Fruit fly (Drosophila melanogaster) whole organism, embryonic: Measurements from ENCODE around the gene CG18596.

ENCODE experiments used
- Blimp-1 ChIP-seq: fragments of 200-800 bp; sonication (Bioruptor generic); optimal IDR thresholded peaks from 3 replicates; lab custom pipeline; 2018; ENCODE audit warnings: missing biosample characterization, missing genetic modification characterization, mild to moderate bottlenecking, moderate library complexity, missing genetic modification reagents
- CG10366 ChIP-seq: fragments of 200-800 bp; sonication (Bioruptor generic); IDR thresholded peaks from 2 replicates; pipeline ENCODE4 v1.3.6; 2022; ENCODE audit warnings: missing biosample characterization, missing genetic modification characterization
- CG11093 ChIP-seq: fragments of 200-800 bp; sonication (Bioruptor generic); IDR thresholded peaks from 3 replicates; pipeline ENCODE4 v1.3.6; 2022; ENCODE audit warnings: missing biosample characterization, missing genetic modification characterization
- CG11695 ChIP-seq: fragments of 200-800 bp; sonication (Bioruptor generic); IDR thresholded peaks from 3 replicates; pipeline ENCODE4 v1.3.6; 2022; ENCODE audit warnings: missing biosample characterization, missing genetic modification characterization
- CG13775 ChIP-seq: fragments of 200-800 bp; sonication (Bioruptor generic); optimal IDR thresholded peaks from 3 replicates; lab custom pipeline; 2017; ENCODE audit warnings: missing biosample characterization, mild to moderate bottlenecking, missing genetic modification characterization
- CG18262 ChIP-seq: fragments of 200-800 bp; optimal IDR thresholded peaks from 3 replicates; lab custom pipeline; 2019; ENCODE audit warnings: missing biosample characterization, mild to moderate bottlenecking, missing genetic modification characterization, moderate library complexity
- CG18619 ChIP-seq: fragments of 200-800 bp; sonication (Bioruptor generic); optimal IDR thresholded peaks from 3 replicates; lab custom pipeline; 2017; ENCODE audit warnings: missing biosample characterization, mild to moderate bottlenecking, missing genetic modification characterization
- CG2120 ChIP-seq: fragments of 200-800 bp; sonication (Bioruptor generic); optimal IDR thresholded peaks from 3 replicates; lab custom pipeline; 2016; ENCODE audit warnings: missing biosample characterization, missing genetic modification characterization
- CG2678 ChIP-seq: fragments of 200-800 bp; sonication (Bioruptor generic); optimal IDR thresholded peaks from 3 replicates; lab custom pipeline; 2019; ENCODE audit warnings: missing biosample characterization, mild to moderate bottlenecking, missing genetic modification characterization, moderate library complexity
- CG2712 ChIP-seq: fragments of 200-800 bp; optimal IDR thresholded peaks from 3 replicates; lab custom pipeline; 2019; ENCODE audit warnings: missing biosample characterization, mild to moderate bottlenecking, missing genetic modification characterization, moderate library complexity
- CG30403 ChIP-seq: fragments of 200-800 bp; sonication (Bioruptor generic); optimal IDR thresholded peaks from 3 replicates; lab custom pipeline; 2016; ENCODE audit warnings: missing biosample characterization, missing genetic modification characterization
- CG4404 ChIP-seq: fragments of 200-800 bp; sonication (Bioruptor generic); IDR thresholded peaks from 2 replicates; pipeline ENCODE4 v1.3.6; 2022; ENCODE audit warnings: missing biosample characterization, missing genetic modification characterization
- CG5245 ChIP-seq: fragments of 200-800 bp; sonication (Bioruptor generic); optimal IDR thresholded peaks from 3 replicates; lab custom pipeline; 2016; ENCODE audit warnings: missing biosample characterization, missing genetic modification characterization
- CG6175 ChIP-seq: fragments of 200-800 bp; sonication (Bioruptor generic); IDR thresholded peaks from 3 replicates; pipeline ENCODE4 v1.3.6; 2022; ENCODE audit warnings: missing biosample characterization, missing genetic modification characterization
- CG8281 ChIP-seq: fragments of 200-800 bp; sonication (Bioruptor generic); optimal IDR thresholded peaks from 2 replicates; lab custom pipeline; 2018; ENCODE audit warnings: missing biosample characterization, mild to moderate bottlenecking, missing genetic modification characterization, moderate library complexity
- CrebB ChIP-seq: fragments of 200-800 bp; sonication (Bioruptor generic); optimal IDR thresholded peaks from 3 replicates; lab custom pipeline; 2018; ENCODE audit warnings: missing biosample characterization, mild to moderate bottlenecking, missing genetic modification characterization
- Dad ChIP-seq: fragments of 200-800 bp; sonication (Bioruptor generic); optimal IDR thresholded peaks from 3 replicates; lab custom pipeline; 2016; ENCODE audit warnings: missing biosample characterization, missing genetic modification characterization
- Doc2 ChIP-seq: fragments of 200-800 bp; sonication (Bioruptor generic); IDR thresholded peaks from 2 replicates; pipeline ENCODE4 v1.3.6; 2022; ENCODE audit warnings: missing biosample characterization, missing genetic modification characterization
- Eip74EF ChIP-seq, 2 experiments: fragments of 200-800 bp in 1 of 2; fragments of >200 bp in 1 of 2; sonication (Bioruptor generic) in 1 of 2; optimal IDR thresholded peaks; 2 replicates each; lab custom pipeline; 2017 to 2019; ENCODE audit warnings: missing biosample characterization in 2 of 2, missing genetic modification characterization in 2 of 2, mild to moderate bottlenecking in 1 of 2, moderate library complexity in 1 of 2
- HLH54F ChIP-seq: fragments of 200-800 bp; sonication (Bioruptor generic); optimal IDR thresholded peaks from 3 replicates; lab custom pipeline; 2016; ENCODE audit warnings: missing biosample characterization, missing genetic modification characterization
- HmgZ ChIP-seq: fragments of 200-800 bp; sonication (Bioruptor generic); optimal IDR thresholded peaks from 2 replicates; lab custom pipeline; 2018; ENCODE audit warnings: missing biosample characterization, mild to moderate bottlenecking, missing genetic modification characterization
- Max ChIP-seq: fragments of 200-800 bp; sonication (Bioruptor generic); optimal IDR thresholded peaks from 2 replicates; lab custom pipeline; 2016; ENCODE audit warnings: missing biosample characterization, mild to moderate bottlenecking, missing genetic modification characterization
- Neu2 ChIP-seq: fragments of 200-800 bp; sonication (Bioruptor generic); optimal IDR thresholded peaks from 3 replicates; lab custom pipeline; 2016; ENCODE audit warnings: missing biosample characterization, missing genetic modification characterization, borderline replicate concordance
- Nf-YA ChIP-seq: fragments of 200-800 bp; sonication (Bioruptor generic); IDR thresholded peaks from 2 replicates; pipeline ENCODE4 v1.3.6; 2022; ENCODE audit warnings: missing biosample characterization, missing genetic modification characterization
- Optix ChIP-seq: fragments of 200-800 bp; sonication (Bioruptor generic); IDR thresholded peaks from 3 replicates; pipeline ENCODE4 v1.3.6; 2022; ENCODE audit warnings: missing biosample characterization, missing genetic modification characterization
- Pdp1 ChIP-seq, 2 experiments: fragments of 200-800 bp; sonication (Bioruptor generic); optimal IDR thresholded peaks; 3 replicates each; lab custom pipeline; 2016; ENCODE audit warnings: missing biosample characterization in 2 of 2, missing genetic modification characterization in 2 of 2, mild to moderate bottlenecking in 1 of 2, moderate library complexity in 1 of 2
- Rx ChIP-seq: fragments of 200-800 bp; sonication (Bioruptor generic); IDR thresholded peaks from 2 replicates; pipeline ENCODE4 v1.3.6; 2022; ENCODE audit warnings: missing biosample characterization, missing genetic modification characterization
- Stat92E ChIP-seq, 3 experiments: fragments of >200 bp in 2 of 3; fragments of 200-800 bp in 1 of 3; sonication (Bioruptor generic) in 1 of 3; optimal IDR thresholded peaks; 2 replicates each; lab custom pipeline; 2017 to 2019; ENCODE audit warnings: missing biosample characterization in 3 of 3, missing genetic modification characterization in 3 of 3, mild to moderate bottlenecking in 1 of 3, moderate library complexity in 1 of 3
- Taf1 ChIP-seq: fragments of 200-800 bp; sonication (Bioruptor generic); IDR thresholded peaks from 2 replicates; pipeline ENCODE4 v1.3.6; 2022; ENCODE audit warnings: missing biosample characterization, missing genetic modification characterization
- amos ChIP-seq: fragments of 200-800 bp; sonication (Bioruptor generic); IDR thresholded peaks from 2 replicates; pipeline ENCODE4 v1.3.6; 2022; ENCODE audit warnings: missing biosample characterization, missing genetic modification characterization; ENCODE audit not compliant: partially characterized antibody
- ase ChIP-seq: fragments of 200-800 bp; sonication (Bioruptor generic); IDR thresholded peaks from 3 replicates; pipeline ENCODE4 v1.3.6; 2022; ENCODE audit warnings: missing biosample characterization, missing genetic modification characterization
- az2 ChIP-seq: fragments of 200-800 bp; sonication (Bioruptor generic); optimal IDR thresholded peaks from 3 replicates; lab custom pipeline; 2016; ENCODE audit warnings: missing biosample characterization, missing genetic modification characterization
- bsh ChIP-seq, 2 experiments: fragments of 200-800 bp; sonication (Bioruptor generic); optimal IDR thresholded peaks; 2 replicates each; lab custom pipeline; 2017 to 2018; ENCODE audit warnings: mild to moderate bottlenecking in 2 of 2, missing biosample characterization in 2 of 2, missing genetic modification characterization in 2 of 2, moderate library complexity in 1 of 2
- crp ChIP-seq, 2 experiments: fragments of 200-800 bp; sonication (Bioruptor generic); optimal IDR thresholded peaks; 2 replicates in 1 of 2; 3 replicates in 1 of 2; lab custom pipeline; 2017; ENCODE audit warnings: missing biosample characterization in 2 of 2, missing genetic modification characterization in 2 of 2, mild to moderate bottlenecking in 1 of 2, moderate library complexity in 1 of 2
- dan ChIP-seq: fragments of 200-800 bp; sonication (Bioruptor generic); IDR thresholded peaks from 2 replicates; pipeline ENCODE4 v1.3.6; 2022; ENCODE audit warnings: missing biosample characterization, missing genetic modification characterization
- fd3F ChIP-seq: fragments of 200-800 bp; sonication (Bioruptor generic); optimal IDR thresholded peaks from 2 replicates; lab custom pipeline; 2018; ENCODE audit warnings: missing biosample characterization, mild to moderate bottlenecking, missing genetic modification characterization, moderate library complexity
- hbn ChIP-seq: fragments of 200-800 bp; sonication (Bioruptor generic); IDR thresholded peaks from 2 replicates; pipeline ENCODE4 v1.3.6; 2022; ENCODE audit warnings: missing biosample characterization, missing genetic modification characterization; ENCODE audit not compliant: partially characterized antibody
- ken ChIP-seq: fragments of 200-800 bp; sonication (Bioruptor generic); IDR thresholded peaks from 3 replicates; pipeline ENCODE4 v1.3.6; 2022; ENCODE audit warnings: missing biosample characterization, missing genetic modification characterization
- nom ChIP-seq: fragments of 200-800 bp; sonication (Bioruptor generic); optimal IDR thresholded peaks from 2 replicates; lab custom pipeline; 2017; ENCODE audit warnings: missing biosample characterization, missing genetic modification characterization, mild to moderate bottlenecking, moderate library complexity, missing genetic modification reagents
- pzg ChIP-seq: fragments of 200-800 bp; sonication (Bioruptor generic); optimal IDR thresholded peaks from 3 replicates; lab custom pipeline; 2018; ENCODE audit warnings: missing biosample characterization, mild to moderate bottlenecking, missing genetic modification characterization, moderate library complexity
- ranshi ChIP-seq: fragments of 200-800 bp; sonication (Bioruptor generic); IDR thresholded peaks from 2 replicates; pipeline ENCODE4 v1.3.6; 2022; ENCODE audit warnings: missing biosample characterization, missing genetic modification characterization
- rib ChIP-seq: fragments of 200-800 bp; sonication (Bioruptor generic); IDR thresholded peaks from 2 replicates; pipeline ENCODE4 v1.3.6; 2022; ENCODE audit warnings: missing biosample characterization, missing genetic modification characterization
- sna ChIP-seq: fragments of 200-800 bp; sonication (Bioruptor generic); IDR thresholded peaks from 2 replicates; pipeline ENCODE4 v1.3.6; 2022; ENCODE audit warnings: missing biosample characterization, missing genetic modification characterization; ENCODE audit not compliant: partially characterized antibody
- ssp ChIP-seq: fragments of 200-800 bp; sonication (Bioruptor generic); IDR thresholded peaks from 2 replicates; pipeline ENCODE4 v1.3.6; 2022; ENCODE audit warnings: missing biosample characterization, missing genetic modification characterization
- tup ChIP-seq: fragments of 200-800 bp; sonication (Bioruptor generic); optimal IDR thresholded peaks from 2 replicates; lab custom pipeline; 2016; ENCODE audit warnings: missing biosample characterization, mild to moderate bottlenecking, missing genetic modification characterization, moderate library complexity
- tx ChIP-seq: fragments of 200-800 bp; sonication (Bioruptor generic); optimal IDR thresholded peaks from 2 replicates; lab custom pipeline; 2016; ENCODE audit warnings: missing biosample characterization, missing genetic modification characterization
- unpg ChIP-seq: fragments of 200-800 bp; sonication (Bioruptor generic); optimal IDR thresholded peaks from 3 replicates; lab custom pipeline; 2018; ENCODE audit warnings: missing biosample characterization, mild to moderate bottlenecking, missing genetic modification characterization, moderate library complexity
- wdn ChIP-seq: fragments of 200-800 bp; sonication (Bioruptor generic); IDR thresholded peaks from 2 replicates; pipeline ENCODE4 v1.3.6; 2022; ENCODE audit warnings: missing biosample characterization, missing genetic modification characterization
- wor ChIP-seq: fragments of 200-800 bp; sonication (Bioruptor generic); IDR thresholded peaks from 2 replicates; pipeline ENCODE4 v1.3.6; 2022; ENCODE audit warnings: missing biosample characterization, missing genetic modification characterization

Gene CG18596

dm6 chr3R:22421618-22422017 lies 45.9 kb downstream of the CG18596 start (continued):
- TF ChIP-seq Eip74EF (GFP tag; optimal IDR thresholded peaks at IDR 0.05; lab: Kevin White, UChicago) (peak in 1 of 2 experiments; percentile 40), CG11093 (GFP tag; lab: Robert Waterston, UW) (peak; percentile 53; the same call in 1 of the 3 replicates), Optix (GFP tag; lab: Robert Waterston, UW) (no peak), ase (GFP tag; lab: Robert Waterston, UW) (peak; percentile 56; the same call in 1 of the 3 replicates), CG30403 (GFP tag; lab: Kevin White, UChicago) (peak; percentile 62), wdn (GFP tag; lab: Robert Waterston, UW) (peak; percentile 73; the same call in 1 of the 2 replicates), HmgZ (tag; lab: Kevin White, UChicago) (no peak), amos (no peak), Nf-YA (0 out of 2 replicates have a peak, but pooled peaks have one; percentile 28), CG2120 (peak; percentile 81), rib (peak; percentile 62; the same call in 1 of the 2 replicates), CG11695 (GFP tag; lab: Robert Waterston, UW) (peak; percentile 69), sna (GFP tag; lab: Robert Waterston, UW) (no peak), ken (peak; percentile 70; the same call in 2 of the 3 replicates), pzg (GFP tag; lab: Kevin White, UChicago) (no peak), tx (peak; percentile 52), nom (GFP tag; lab: Kevin White, UChicago) (peak; percentile 21), wor (GFP tag; lab: Robert Waterston, UW) (no peak), az2 (GFP tag; lab: Kevin White, UChicago) (peak; percentile 56), Max (no peak), tup (GFP tag; lab: Kevin White, UChicago) (no peak), CG2712 (tag; lab: Kevin White, UChicago) (peak; percentile 69), CG13775 (GFP tag; lab: Kevin White, UChicago) (peak; percentile 43), unpg (GFP tag; lab: Kevin White, UChicago) (peak; percentile 73), Stat92E (GFP tag; optimal IDR thresholded peaks at IDR 0.05; lab: Kevin White, UChicago) (no peak), Neu2 (no peak), dan (no peak), Doc2 (no peak), Taf1 (GFP tag; lab: Robert Waterston, UW) (peak; percentile 60; the same call in 1 of the 2 replicates), Pdp1 (GFP tag; optimal IDR thresholded peaks at IDR 0.05; lab: Kevin White, UChicago) (peak; percentile 67 to 75), CG5245 (GFP tag; lab: Kevin White, UChicago) (peak; percentile 40), Dad (GFP tag; lab: Kevin White, UChicago) (no peak), CG4404 (GFP tag; lab: Robert Waterston, UW) (peak; percentile 21; the same call in 1 of the 2 replicates), CG10366 (peak; percentile 69), ranshi (GFP tag; lab: Robert Waterston, UW) (peak; percentile 82), CrebB (no peak), CG18619 (peak; percentile 30), CG18262 (peak; percentile 59), bsh (GFP tag; optimal IDR thresholded peaks at IDR 0.05; lab: Kevin White, UChicago) (peak in 1 of 2 experiments; percentile 63), hbn (GFP tag; lab: Robert Waterston, UW) (no peak), ssp (peak; percentile 51), CG8281 (tag; lab: Kevin White, UChicago) (no peak), fd3F (GFP tag; lab: Kevin White, UChicago) (peak; percentile 67), HLH54F (GFP tag; lab: Kevin White, UChicago) (peak; percentile 27), Rx (0 out of 2 replicates have a peak, but pooled peaks have one; percentile 34), CG6175 (no peak), CG2678 (tag; lab: Kevin White, UChicago) (peak; percentile 73), Blimp-1 (no peak), crp (GFP tag; optimal IDR thresholded peaks at IDR 0.05; lab: Kevin White, UChicago) (no peak)
